Worm (Caenorhabditis elegans): ENCODE results near the gene acr-2.

acr-2 gene

ce11 chrX:6687345-6687744, 15.0 kb upstream of the acr-2 start:
- no peak for TF ChIP-seq egl-27 (tag; optimal IDR thresholded peaks at IDR 0.05)
- peak; percentile 52 for TF ChIP-seq lin-39 (tag; optimal IDR thresholded peaks at IDR 0.05)

DNA sequence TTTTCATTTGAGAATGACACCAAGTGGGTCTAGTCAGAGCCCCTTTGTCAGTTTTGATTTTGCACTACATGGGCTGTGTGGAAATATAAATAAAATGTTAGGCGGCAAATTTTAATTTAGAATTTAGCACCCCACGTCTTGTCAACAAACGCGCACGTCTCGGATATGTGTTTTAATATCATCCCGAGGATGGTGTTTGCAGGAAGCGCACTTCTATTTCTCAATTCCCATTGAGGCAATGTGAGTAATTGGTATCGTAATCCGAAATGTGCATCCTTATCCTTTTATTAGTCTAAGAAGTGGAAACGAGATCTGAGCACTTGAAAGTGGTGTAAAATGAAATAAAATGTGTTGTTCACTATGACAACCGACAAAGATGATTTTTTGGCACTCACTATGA, 14.6 kb upstream of the acr-2 start:
- TF ChIP-seq nhr-67 (tag; optimal IDR thresholded peaks at IDR 0.05) (no peak), egl-27 (tag; optimal IDR thresholded peaks at IDR 0.05) (no peak), sea-2 (GFP tag; optimal IDR thresholded peaks at IDR 0.05) (no peak), eor-1 (tag; optimal IDR thresholded peaks at IDR 0.05) (no peak), aly-2 (tag; optimal IDR thresholded peaks at IDR 0.05) (no peak), ceh-82 (tag; optimal IDR thresholded peaks at IDR 0.05) (no peak), lin-39 (tag; optimal IDR thresholded peaks at IDR 0.05) (no peak), zag-1 (tag; optimal IDR thresholded peaks at IDR 0.05) (no peak), fos-1 (tag; optimal IDR thresholded peaks at IDR 0.05) (no peak), ZK546.5 (tag; optimal IDR thresholded peaks at IDR 0.05) (no peak), ceh-16 (tag; optimal IDR thresholded peaks at IDR 0.05) (no peak), mdl-1 (tag; optimal IDR thresholded peaks at IDR 0.05) (no peak), nhr-12 (tag; optimal IDR thresholded peaks at IDR 0.05) (no peak)

DNA sequence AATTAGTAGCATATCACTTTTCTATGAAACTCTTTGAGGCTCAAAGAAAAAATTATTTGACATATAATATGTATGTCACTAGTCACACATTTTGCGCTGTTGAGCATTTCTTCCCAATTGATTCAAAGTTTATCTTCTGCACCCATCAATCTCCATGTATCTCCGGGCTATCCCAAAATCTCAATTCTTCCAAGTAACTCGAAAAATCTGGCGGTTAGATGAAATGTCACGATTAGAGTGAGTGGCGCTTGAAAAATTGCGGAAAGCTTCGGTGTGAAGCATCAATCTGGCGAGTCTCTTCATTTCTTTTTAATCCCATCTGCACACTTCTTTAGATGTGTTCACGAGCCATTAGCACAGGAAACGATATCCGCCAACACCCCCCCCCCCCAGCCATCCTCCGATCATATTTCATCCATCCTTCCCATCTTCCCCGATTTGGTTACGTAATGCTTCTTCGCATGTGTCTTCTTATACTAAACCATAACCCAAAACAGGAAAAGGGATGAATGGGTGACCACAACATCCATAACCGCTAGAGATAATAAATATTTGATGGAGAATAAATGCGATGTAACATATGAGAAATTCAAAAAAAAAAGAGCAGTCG, 13.3 kb upstream of the acr-2 start:
- TF ChIP-seq nhr-67 (tag; optimal IDR thresholded peaks at IDR 0.05) (no peak), nhr-77 (tag; optimal IDR thresholded peaks at IDR 0.05) (no peak), lin-15B (tag; optimal IDR thresholded peaks at IDR 0.05) (no peak), nhr-237 (tag; optimal IDR thresholded peaks at IDR 0.05) (no peak), egl-5 (tag; optimal IDR thresholded peaks at IDR 0.05) (no peak), mdl-1 (tag; optimal IDR thresholded peaks at IDR 0.05) (no peak), snpc-4 (tag; optimal IDR thresholded peaks at IDR 0.05) (no peak), ama-1 (optimal IDR thresholded peaks at IDR 0.05) (no peak), nhr-12 (tag; optimal IDR thresholded peaks at IDR 0.05) (no peak), ceh-16 (tag; optimal IDR thresholded peaks at IDR 0.05) (no peak), nhr-23 (tag; optimal IDR thresholded peaks at IDR 0.05) (no peak), zag-1 (tag; optimal IDR thresholded peaks at IDR 0.05) (no peak), fkh-10 (GFP tag; optimal IDR thresholded peaks at IDR 0.05) (no peak), ztf-4 (tag; optimal IDR thresholded peaks at IDR 0.05) (no peak), unc-62 (GFP tag; optimal IDR thresholded peaks at IDR 0.05) (peak; percentile 32), aly-2 (tag; optimal IDR thresholded peaks at IDR 0.05) (no peak), tbx-2 (tag; optimal IDR thresholded peaks at IDR 0.05) (no peak), fos-1 (tag; optimal IDR thresholded peaks at IDR 0.05) (no peak), ceh-82 (tag; optimal IDR thresholded peaks at IDR 0.05) (no peak), lin-39 (tag; optimal IDR thresholded peaks at IDR 0.05) (peak; percentile 20), lsy-12 (tag; optimal IDR thresholded peaks at IDR 0.05) (no peak), elt-1 (tag; optimal IDR thresholded peaks at IDR 0.05) (peak; percentile 94), nhr-28 (tag; optimal IDR thresholded peaks at IDR 0.05) (no peak), nhr-43 (tag; optimal IDR thresholded peaks at IDR 0.05; ENCODE audit: poor library complexity, severe bottlenecking) (no peak), egl-27 (tag; optimal IDR thresholded peaks at IDR 0.05) (no peak), R02D3.7 (tag; optimal IDR thresholded peaks at IDR 0.05) (no peak)

DNA sequence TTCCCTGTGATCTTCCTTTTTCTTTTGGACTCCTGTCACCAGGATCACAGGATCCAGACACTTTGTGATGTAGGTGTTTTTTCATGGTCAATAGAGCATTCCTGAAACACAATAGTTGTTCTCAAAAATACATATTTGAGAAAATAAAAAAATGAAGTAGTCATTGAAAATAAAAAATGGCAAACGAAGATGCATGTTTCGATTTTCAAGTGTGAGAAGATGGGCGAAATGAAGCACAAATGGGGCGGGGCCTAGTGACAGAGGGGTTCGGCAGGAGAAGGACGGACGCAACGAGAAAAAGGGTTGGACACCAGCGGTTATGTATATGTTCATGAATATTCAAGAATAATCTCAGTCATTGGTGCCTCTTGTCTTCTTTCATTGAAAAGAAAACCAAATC, 12.4 kb upstream of the acr-2 start, which contains the start of gene F38B6.6:
Gene F38B6.6, minus strand, starts transcription at position 101 of the 400 bp plus-strand sequence.
- no peak for TF ChIP-seq hmg-11 (tag; optimal IDR thresholded peaks at IDR 0.05)
- no peak for TF ChIP-seq zag-1 (tag; optimal IDR thresholded peaks at IDR 0.05)
- TF ChIP-seq nhr-23 (tag; optimal IDR thresholded peaks at IDR 0.05): no peak
- no peak for TF ChIP-seq egl-27 (tag; optimal IDR thresholded peaks at IDR 0.05)
- TF ChIP-seq mml-1 (tag; optimal IDR thresholded peaks at IDR 0.05): no peak
- no peak for TF ChIP-seq elt-1 (tag; optimal IDR thresholded peaks at IDR 0.05)
- no peak for TF ChIP-seq tbx-2 (tag; optimal IDR thresholded peaks at IDR 0.05)
- no peak for TF ChIP-seq nhr-237 (tag; optimal IDR thresholded peaks at IDR 0.05)
- no peak for TF ChIP-seq unc-39 (tag; optimal IDR thresholded peaks at IDR 0.05)
- no peak for TF ChIP-seq fos-1 (tag; optimal IDR thresholded peaks at IDR 0.05)
- TF ChIP-seq elt-2 (tag; optimal IDR thresholded peaks at IDR 0.05): no peak
- no peak for TF ChIP-seq nfya-1 (tag; optimal IDR thresholded peaks at IDR 0.05; ENCODE audit: insufficient read depth)

- no peak for TF ChIP-seq ceh-28 (tag; optimal IDR thresholded peaks at IDR 0.05)
- no peak for TF ChIP-seq jun-1 (tag; optimal IDR thresholded peaks at IDR 0.05)
- no peak for TF ChIP-seq lin-39 (tag; optimal IDR thresholded peaks at IDR 0.05)
- no peak for TF ChIP-seq ZK546.5 (tag; optimal IDR thresholded peaks at IDR 0.05)
- no peak for TF ChIP-seq ama-1 (optimal IDR thresholded peaks at IDR 0.05)
- TF ChIP-seq unc-39 (tag; optimal IDR thresholded peaks at IDR 0.05): no peak
- no peak for TF ChIP-seq snpc-4 (tag; optimal IDR thresholded peaks at IDR 0.05)
- TF ChIP-seq egl-5 (tag; optimal IDR thresholded peaks at IDR 0.05): no peak
- TF ChIP-seq pqm-1 (tag; optimal IDR thresholded peaks at IDR 0.05): no peak
- no peak for TF ChIP-seq nhr-11 (tag; optimal IDR thresholded peaks at IDR 0.05)
- no peak for TF ChIP-seq egl-27 (tag; optimal IDR thresholded peaks at IDR 0.05)
- TF ChIP-seq nhr-43 (tag; optimal IDR thresholded peaks at IDR 0.05; ENCODE audit: poor library complexity, severe bottlenecking): no peak
- TF ChIP-seq nhr-28 (tag; optimal IDR thresholded peaks at IDR 0.05): no peak
- no peak for TF ChIP-seq daf-12 (tag; optimal IDR thresholded peaks at IDR 0.05)
- TF ChIP-seq elt-3 (tag; optimal IDR thresholded peaks at IDR 0.05): no peak
- no peak for TF ChIP-seq ztf-11 (tag; optimal IDR thresholded peaks at IDR 0.05)
- TF ChIP-seq nfya-1 (tag; optimal IDR thresholded peaks at IDR 0.05; ENCODE audit: insufficient read depth): no peak
- TF ChIP-seq sea-2 (GFP tag; optimal IDR thresholded peaks at IDR 0.05): no peak
These were observed 10.7 kb upstream of the acr-2 start for ce11 chrX:6691653-6692052.
